Fruit fly (Drosophila melanogaster) whole organism, wandering third instar larva: ENCODE measurements around the gene Obp69a.

Experiments used
- CG32264 ChIP-seq: fragments of 200-800 bp; sonication (Bioruptor generic); optimal IDR thresholded peaks from 2 replicates; lab custom pipeline; 2016; ENCODE audit warnings: missing biosample characterization, missing genetic modification characterization
- Dfd ChIP-seq: fragments of >200 bp; optimal IDR thresholded peaks from 2 replicates; lab custom pipeline; 2017; ENCODE audit warnings: missing biosample characterization, missing genetic modification characterization
- Myc ChIP-seq: fragments of >200 bp; optimal IDR thresholded peaks from 2 replicates; lab custom pipeline; 2017
- Rel ChIP-seq, 2 experiments: fragments of 200-800 bp; sonication (Bioruptor generic) in 1 of 2; optimal IDR thresholded peaks; 2 replicates in 1 of 2; 3 replicates in 1 of 2; lab custom pipeline; 2016 to 2019; ENCODE audit warnings: mild to moderate bottlenecking in 2 of 2, missing biosample characterization in 2 of 2, missing genetic modification characterization in 2 of 2, moderate library complexity in 1 of 2
- brk ChIP-seq: fragments of 200-800 bp; sonication (Bioruptor generic); optimal IDR thresholded peaks from 2 replicates; lab custom pipeline; 2016; ENCODE audit warnings: missing biosample characterization, mild to moderate bottlenecking, missing genetic modification characterization
- foxo ChIP-seq, 2 experiments: fragments of 200-800 bp; sonication (Bioruptor generic); optimal IDR thresholded peaks; 2 replicates in 1 of 2; 3 replicates in 1 of 2; lab custom pipeline; 2016 to 2017; ENCODE audit warnings: missing biosample characterization in 2 of 2, missing genetic modification characterization in 2 of 2
- h ChIP-seq: fragments of 200-800 bp; sonication (Bioruptor generic); optimal IDR thresholded peaks from 3 replicates; lab custom pipeline; 2016; ENCODE audit warnings: missing biosample characterization, mild to moderate bottlenecking, missing genetic modification characterization
- psq ChIP-seq: fragments of 200-800 bp; sonication (Bioruptor generic); optimal IDR thresholded peaks from 3 replicates; lab custom pipeline; 2017; ENCODE audit warnings: missing biosample characterization, mild to moderate bottlenecking, missing genetic modification characterization, moderate library complexity
- tai ChIP-seq: sonication (Bioruptor generic); optimal IDR thresholded peaks from 2 replicates; lab custom pipeline; 2016; ENCODE audit warnings: missing biosample characterization, missing genetic modification characterization
- woc ChIP-seq: sonication (Bioruptor generic); optimal IDR thresholded peaks from 2 replicates; lab custom pipeline; 2016; ENCODE audit warnings: missing biosample characterization, mild to moderate bottlenecking, missing genetic modification characterization

DNA sequence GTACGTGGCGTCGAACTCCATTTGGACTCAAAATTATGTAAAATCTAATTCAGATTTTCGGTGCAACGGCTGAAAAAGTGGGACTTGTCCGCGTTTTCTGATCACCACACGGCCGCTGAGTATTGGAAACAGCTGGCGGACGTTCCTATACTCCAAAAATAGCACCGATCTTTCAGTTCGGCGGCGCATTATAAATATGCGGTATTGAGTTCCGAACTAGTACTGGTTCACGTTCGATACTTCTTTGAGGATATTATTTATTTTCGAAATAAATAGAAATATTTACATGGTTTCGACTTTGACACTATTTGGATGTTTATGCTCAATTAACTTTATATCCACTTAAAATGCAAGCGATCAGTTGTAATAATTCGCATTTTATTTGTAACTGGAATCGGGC, 5.8 kb downstream of the Obp69a start, which contains the start of gene Smyd4-2:
- TF ChIP-seq CG32264 (no peak), psq (GFP tag; lab: Kevin White, UChicago) (no peak), tai (GFP tag; lab: Kevin White, UChicago) (no peak), foxo (GFP tag; optimal IDR thresholded peaks at IDR 0.05; lab: Kevin White, UChicago) (no peak), brk (GFP tag; lab: Kevin White, UChicago) (no peak), Dfd (no peak), Rel (GFP tag; optimal IDR thresholded peaks at IDR 0.05; lab: Kevin White, UChicago) (no peak), Rel (tag; optimal IDR thresholded peaks at IDR 0.05; lab: Kevin White, UChicago) (no peak), h (GFP tag; lab: Kevin White, UChicago) (no peak), Myc (lab: Kevin White, UChicago) (no peak), woc (GFP tag; lab: Kevin White, UChicago) (no peak)
